Fruit fly (Drosophila melanogaster) whole organism, embryonic: ENCODE results near the gene CG9920.

Source experiments
- Awh ChIP-seq: fragments of 200-800 bp; sonication (Bioruptor generic); IDR thresholded peaks from 2 replicates; pipeline ENCODE4, ENCODE4 v1.3.6; 2022; ENCODE audit warnings: missing biosample characterization, missing genetic modification characterization
- CG10267 ChIP-seq: fragments of 200-800 bp; sonication (Bioruptor generic); optimal IDR thresholded peaks from 2 replicates; lab custom pipeline; 2018; ENCODE audit warnings: missing biosample characterization, mild to moderate bottlenecking, missing genetic modification characterization, moderate library complexity
- CG11093 ChIP-seq: fragments of 200-800 bp; sonication (Bioruptor generic); IDR thresholded peaks from 3 replicates; pipeline ENCODE4 v1.3.6; 2022; ENCODE audit warnings: missing biosample characterization, missing genetic modification characterization
- CG11247 ChIP-seq: fragments of 200-800 bp; sonication (Bioruptor generic); IDR thresholded peaks from 2 replicates; pipeline ENCODE4 v1.3.6; 2022; ENCODE audit warnings: missing biosample characterization, missing genetic modification characterization
- CG14667 ChIP-seq: fragments of 200-800 bp; sonication (Bioruptor generic); IDR thresholded peaks from 2 replicates; pipeline ENCODE4 v1.3.6; 2022; ENCODE audit warnings: missing biosample characterization, missing genetic modification characterization
- CG15696 ChIP-seq: fragments of 200-800 bp; sonication (Bioruptor generic); optimal IDR thresholded peaks from 2 replicates; lab custom pipeline; 2019; ENCODE audit warnings: missing biosample characterization, mild to moderate bottlenecking, missing genetic modification characterization, moderate library complexity
- CG2120 ChIP-seq: fragments of 200-800 bp; sonication (Bioruptor generic); optimal IDR thresholded peaks from 3 replicates; lab custom pipeline; 2016; ENCODE audit warnings: missing biosample characterization, missing genetic modification characterization
- CG4404 ChIP-seq: fragments of 200-800 bp; sonication (Bioruptor generic); IDR thresholded peaks from 2 replicates; pipeline ENCODE4 v1.3.6; 2022; ENCODE audit warnings: missing biosample characterization, missing genetic modification characterization
- CG4424 ChIP-seq: fragments of 200-800 bp; sonication (Bioruptor generic); optimal IDR thresholded peaks from 3 replicates; lab custom pipeline; 2016; ENCODE audit warnings: missing biosample characterization, missing genetic modification characterization
- CG5953 ChIP-seq: fragments of 200-800 bp; sonication (Bioruptor generic); IDR thresholded peaks from 2 replicates; pipeline ENCODE4 v1.3.6; 2022; ENCODE audit warnings: missing biosample characterization, missing genetic modification characterization
- CG6683 ChIP-seq: fragments of 200-800 bp; sonication (Bioruptor generic); optimal IDR thresholded peaks from 2 replicates; lab custom pipeline; 2017; ENCODE audit warnings: missing biosample characterization, mild to moderate bottlenecking, missing genetic modification characterization, missing genetic modification reagents
- CG7745 ChIP-seq: fragments of 200-800 bp; sonication (Bioruptor generic); optimal IDR thresholded peaks from 2 replicates; lab custom pipeline; 2018; ENCODE audit warnings: missing biosample characterization, mild to moderate bottlenecking, missing genetic modification characterization, moderate library complexity
- CG7963 ChIP-seq: fragments of 200-800 bp; sonication (Bioruptor generic); IDR thresholded peaks from 3 replicates; pipeline ENCODE4 v1.3.6; 2022; ENCODE audit warnings: missing biosample characterization, missing genetic modification characterization; ENCODE audit not compliant: partially characterized antibody
- CG8924 ChIP-seq: fragments of 200-800 bp; optimal IDR thresholded peaks from 3 replicates; lab custom pipeline; 2019; ENCODE audit warnings: missing biosample characterization, mild to moderate bottlenecking, missing genetic modification characterization, moderate library complexity
- CG9609 ChIP-seq: fragments of 200-800 bp; sonication (Bioruptor generic); optimal IDR thresholded peaks from 3 replicates; lab custom pipeline; 2016; ENCODE audit warnings: missing biosample characterization, missing genetic modification characterization
- CG9876 ChIP-seq: fragments of 200-800 bp; sonication (Bioruptor generic); optimal IDR thresholded peaks from 2 replicates; lab custom pipeline; 2016; ENCODE audit warnings: missing biosample characterization, missing genetic modification characterization
- CoRest ChIP-seq: fragments of 200-800 bp; sonication (Bioruptor generic); optimal IDR thresholded peaks from 3 replicates; lab custom pipeline; 2018; ENCODE audit warnings: missing biosample characterization, mild to moderate bottlenecking, missing genetic modification characterization, moderate library complexity
- CrebB ChIP-seq: fragments of 200-800 bp; sonication (Bioruptor generic); optimal IDR thresholded peaks from 3 replicates; lab custom pipeline; 2018; ENCODE audit warnings: missing biosample characterization, mild to moderate bottlenecking, missing genetic modification characterization
- Dll ChIP-seq: fragments of 200-800 bp; sonication (Bioruptor generic); IDR thresholded peaks from 4 replicates; pipeline ENCODE4 v1.3.6; 2022; ENCODE audit warnings: missing biosample characterization, missing genetic modification characterization; ENCODE audit not compliant: partially characterized antibody
- Dref ChIP-seq: fragments of 200-800 bp; sonication (Bioruptor generic); IDR thresholded peaks from 2 replicates; pipeline ENCODE4 v1.3.6; 2022; ENCODE audit warnings: missing biosample characterization, missing genetic modification characterization
- Drgx ChIP-seq: fragments of 200-800 bp; sonication (Bioruptor generic); IDR thresholded peaks from 2 replicates; pipeline ENCODE4 v1.3.6; 2022; ENCODE audit warnings: missing biosample characterization, missing genetic modification characterization
- Ets97D ChIP-seq: fragments of 200-800 bp; sonication (Bioruptor generic); optimal IDR thresholded peaks from 3 replicates; lab custom pipeline; 2016; ENCODE audit warnings: missing biosample characterization, missing genetic modification characterization
- HmgZ ChIP-seq: fragments of 200-800 bp; sonication (Bioruptor generic); optimal IDR thresholded peaks from 2 replicates; lab custom pipeline; 2018; ENCODE audit warnings: missing biosample characterization, mild to moderate bottlenecking, missing genetic modification characterization
- NC2β ChIP-seq: fragments of 200-800 bp; sonication (Bioruptor generic); optimal IDR thresholded peaks from 2 replicates; lab custom pipeline; 2016; ENCODE audit warnings: missing biosample characterization, missing genetic modification characterization
- NFAT ChIP-seq: fragments of 200-800 bp; sonication (Bioruptor generic); IDR thresholded peaks from 2 replicates; pipeline ENCODE4 v1.3.6; 2022; ENCODE audit warnings: missing biosample characterization, missing genetic modification characterization
- Neu2 ChIP-seq: fragments of 200-800 bp; sonication (Bioruptor generic); optimal IDR thresholded peaks from 3 replicates; lab custom pipeline; 2016; ENCODE audit warnings: missing biosample characterization, missing genetic modification characterization, borderline replicate concordance
- Rfx ChIP-seq: fragments of 200-800 bp; sonication (Bioruptor generic); IDR thresholded peaks from 2 replicates; pipeline ENCODE4 v1.3.6; 2022; ENCODE audit warnings: missing biosample characterization, missing genetic modification characterization
- Sox100B ChIP-seq: fragments of 200-800 bp; sonication (Bioruptor generic); optimal IDR thresholded peaks from 3 replicates; lab custom pipeline; 2018; ENCODE audit warnings: missing biosample characterization, mild to moderate bottlenecking, missing genetic modification characterization
- Spps ChIP-seq: fragments of 200-800 bp; sonication (Bioruptor generic); optimal IDR thresholded peaks from 2 replicates; lab custom pipeline; 2018; ENCODE audit warnings: missing biosample characterization, mild to moderate bottlenecking, missing genetic modification characterization
- Vsx1 ChIP-seq: fragments of 200-800 bp; sonication (Bioruptor generic); optimal IDR thresholded peaks from 2 replicates; lab custom pipeline; 2017; ENCODE audit warnings: missing biosample characterization, mild to moderate bottlenecking, missing genetic modification characterization, missing genetic modification reagents
- amos ChIP-seq: fragments of 200-800 bp; sonication (Bioruptor generic); IDR thresholded peaks from 2 replicates; pipeline ENCODE4 v1.3.6; 2022; ENCODE audit warnings: missing biosample characterization, missing genetic modification characterization; ENCODE audit not compliant: partially characterized antibody
- aop ChIP-seq: fragments of 200-800 bp; sonication (Bioruptor generic); IDR thresholded peaks from 2 replicates; pipeline ENCODE4 v1.3.6; 2022; ENCODE audit warnings: missing biosample characterization, missing genetic modification characterization
- chm ChIP-seq: fragments of 200-800 bp; sonication (Bioruptor generic); IDR thresholded peaks from 2 replicates; pipeline ENCODE4 v1.3.6; 2022; ENCODE audit warnings: missing biosample characterization, missing genetic modification characterization
- da ChIP-seq: fragments of 200-800 bp; sonication (Bioruptor generic); optimal IDR thresholded peaks from 2 replicates; lab custom pipeline; 2016; ENCODE audit warnings: missing biosample characterization, missing genetic modification characterization
- dysf ChIP-seq: fragments of 200-800 bp; sonication (Bioruptor generic); IDR thresholded peaks from 3 replicates; pipeline ENCODE4 v1.3.6; 2022; ENCODE audit warnings: missing biosample characterization, missing genetic modification characterization
- exex ChIP-seq: fragments of 200-800 bp; sonication (Bioruptor generic); optimal IDR thresholded peaks from 4 replicates; lab custom pipeline; 2018; ENCODE audit warnings: missing biosample characterization, mild to moderate bottlenecking, missing genetic modification characterization, moderate library complexity
- eyg ChIP-seq: fragments of 200-800 bp; sonication (Bioruptor generic); optimal IDR thresholded peaks from 3 replicates; lab custom pipeline; 2016; ENCODE audit warnings: missing biosample characterization, missing genetic modification characterization
- fd102C ChIP-seq: fragments of 200-800 bp; sonication (Bioruptor generic); optimal IDR thresholded peaks from 2 replicates; lab custom pipeline; 2018; ENCODE audit warnings: missing biosample characterization, mild to moderate bottlenecking, missing genetic modification characterization, moderate library complexity
- gem ChIP-seq: fragments of 200-800 bp; sonication (Bioruptor generic); optimal IDR thresholded peaks from 2 replicates; lab custom pipeline; 2019; ENCODE audit warnings: missing biosample characterization, mild to moderate bottlenecking, missing genetic modification characterization, moderate library complexity
- grau ChIP-seq: fragments of 200-800 bp; optimal IDR thresholded peaks from 3 replicates; lab custom pipeline; 2019; ENCODE audit warnings: missing biosample characterization, mild to moderate bottlenecking, missing genetic modification characterization, moderate library complexity
- onecut ChIP-seq: fragments of 200-800 bp; sonication (Bioruptor generic); IDR thresholded peaks from 2 replicates; pipeline ENCODE4 v1.3.6; 2022; ENCODE audit warnings: missing biosample characterization, missing genetic modification characterization
- pnt ChIP-seq: fragments of 200-800 bp; sonication (Bioruptor generic); optimal IDR thresholded peaks from 3 replicates; lab custom pipeline; 2016; ENCODE audit warnings: missing biosample characterization, missing genetic modification characterization
- repo ChIP-seq: fragments of 200-800 bp; sonication (Bioruptor generic); optimal IDR thresholded peaks from 2 replicates; lab custom pipeline; 2016; ENCODE audit warnings: missing biosample characterization, missing genetic modification characterization
- ro ChIP-seq: fragments of 200-800 bp; sonication (Bioruptor generic); IDR thresholded peaks from 2 replicates; pipeline ENCODE4 v1.3.6; 2022; ENCODE audit warnings: missing biosample characterization, missing genetic modification characterization
- tap ChIP-seq: fragments of 200-800 bp; optimal IDR thresholded peaks from 3 replicates; lab custom pipeline; 2019; ENCODE audit warnings: missing biosample characterization, mild to moderate bottlenecking, missing genetic modification characterization, moderate library complexity
- tup ChIP-seq: fragments of 200-800 bp; sonication (Bioruptor generic); optimal IDR thresholded peaks from 2 replicates; lab custom pipeline; 2016; ENCODE audit warnings: missing biosample characterization, mild to moderate bottlenecking, missing genetic modification characterization, moderate library complexity
- unc-4 ChIP-seq: fragments of 200-800 bp; sonication (Bioruptor generic); IDR thresholded peaks from 2 replicates; pipeline ENCODE4 v1.3.6; 2022; ENCODE audit warnings: missing biosample characterization, missing genetic modification characterization; ENCODE audit not compliant: partially characterized antibody
- wor ChIP-seq: fragments of 200-800 bp; sonication (Bioruptor generic); IDR thresholded peaks from 2 replicates; pipeline ENCODE4 v1.3.6; 2022; ENCODE audit warnings: missing biosample characterization, missing genetic modification characterization
- z ChIP-seq: fragments of 200-800 bp; sonication (Bioruptor generic); IDR thresholded peaks from 3 replicates; pipeline ENCODE4 v1.3.6; 2022; ENCODE audit warnings: missing biosample characterization, missing genetic modification characterization

CG9920 gene

DNA sequence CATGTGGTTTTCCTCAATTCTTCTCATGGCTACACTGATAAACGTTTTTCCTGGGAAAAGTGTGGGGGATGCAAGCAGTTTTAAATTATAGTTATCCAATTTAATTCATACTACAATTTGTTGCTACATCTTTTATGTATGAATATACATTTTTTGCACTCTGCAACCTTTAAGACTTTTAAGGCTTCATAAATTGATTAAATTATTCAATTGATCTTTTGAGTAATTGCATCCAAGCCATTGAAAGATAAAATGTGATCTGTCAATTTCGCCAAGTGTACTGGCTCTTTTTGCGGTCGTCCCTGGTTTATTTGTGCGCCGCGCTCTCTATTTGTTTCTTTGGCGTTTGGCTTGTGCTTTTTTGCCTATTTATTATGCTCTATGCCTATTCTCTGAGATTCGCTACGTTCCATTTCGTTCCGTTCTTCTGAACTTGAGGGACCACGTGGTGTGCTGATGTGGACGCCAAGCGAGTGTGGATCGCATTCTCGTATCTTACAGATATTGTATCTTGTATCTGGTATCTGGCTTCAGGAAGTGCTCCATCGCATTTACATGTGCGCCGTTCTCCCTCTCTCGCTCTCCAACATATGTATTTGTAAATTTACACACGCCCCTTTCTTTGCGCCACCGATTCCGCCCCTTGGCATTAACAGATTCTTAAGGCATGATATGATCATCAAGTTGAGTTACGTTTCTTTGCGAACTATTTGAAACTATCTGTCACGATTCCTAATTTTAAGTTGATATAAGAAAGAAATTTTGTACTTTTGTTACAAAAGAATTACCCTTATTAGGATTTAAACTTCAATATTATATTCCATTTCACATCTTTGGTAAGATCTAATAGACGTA is 45.5 kb downstream of the CG9920 start (continued):
- TF ChIP-seq CG8924 (peak; percentile 85), aop (no peak), CG7745 (no peak), ro (GFP tag; lab: Robert Waterston, UW) (peak; percentile 70), NC2β (GFP tag; lab: Kevin White, UChicago) (peak; percentile 45), Sox100B (peak; percentile 76), CG2120 (GFP tag; lab: Kevin White, UChicago) (peak; percentile 97), wor (GFP tag; lab: Robert Waterston, UW) (peak; percentile 59; the same call in 1 of the 2 replicates), tup (GFP tag; lab: Kevin White, UChicago) (peak; percentile 12), HmgZ (tag; lab: Kevin White, UChicago) (peak; percentile 86), CG14667 (GFP tag; lab: Robert Waterston, UW) (peak; percentile 73; the same call in 1 of the 2 replicates), Neu2 (GFP tag; lab: Kevin White, UChicago) (no peak), CrebB (peak; percentile 72), Drgx (GFP tag; lab: Robert Waterston, UW) (peak; percentile 94), CG9876 (peak; percentile 69), Dll (GFP tag; lab: Robert Waterston, UW) (no peak), repo (GFP tag; lab: Kevin White, UChicago) (peak; percentile 66), dysf (GFP tag; lab: Robert Waterston, UW) (peak; percentile 95), Dref (GFP tag; lab: Robert Waterston, UW) (no peak), CG9609 (GFP tag; lab: Kevin White, UChicago) (peak; percentile 81), CG4424 (GFP tag; lab: Kevin White, UChicago) (peak; percentile 64), exex (tag; lab: Kevin White, UChicago) (peak; percentile 57), CG15696 (tag; lab: Kevin White, UChicago) (peak; percentile 39), fd102C (GFP tag; lab: Kevin White, UChicago) (no peak), pnt (GFP tag; lab: Kevin White, UChicago) (peak; percentile 77), gem (tag; lab: Kevin White, UChicago) (peak; percentile 92), amos (GFP tag; lab: Robert Waterston, UW) (no peak), da (GFP tag; lab: Kevin White, UChicago) (peak; percentile 77), CG4404 (GFP tag; lab: Robert Waterston, UW) (peak; percentile 83), Rfx (GFP tag; lab: Robert Waterston, UW) (peak; percentile 96), Awh (GFP tag; lab: Robert Waterston, UW) (no peak), z (GFP tag; lab: Robert Waterston, UW) (no peak), tap (tag; lab: Kevin White, UChicago) (peak; percentile 67), grau (tag; lab: Kevin White, UChicago) (peak; percentile 92), chm (GFP tag; lab: Robert Waterston, UW) (no peak), CG11247 (GFP tag; lab: Robert Waterston, UW) (peak; percentile 85), eyg (peak; percentile 75), Spps (tag; lab: Kevin White, UChicago) (no peak), CG10267 (peak; percentile 53), NFAT (peak; percentile 92), Ets97D (GFP tag; lab: Kevin White, UChicago) (peak; percentile 51), onecut (GFP tag; lab: Robert Waterston, UW) (peak; percentile 27), CG7963 (GFP tag; lab: Robert Waterston, UW) (no peak), unc-4 (GFP tag; lab: Robert Waterston, UW) (no peak), Vsx1 (peak; percentile 55), CG6683 (GFP tag; lab: Kevin White, UChicago) (peak; percentile 73), CG11093 (GFP tag; lab: Robert Waterston, UW) (peak; percentile 77; the same call in 2 of the 3 replicates), CG5953 (no peak), CoRest (tag; lab: Kevin White, UChicago) (peak; percentile 93)
